Worm (Caenorhabditis elegans): Measurements from ENCODE around the gene K04C1.2.

K04C1.2 gene

ce11 chrX:14255031-14255430 is 16.5 kb downstream of the K04C1.2 start, which contains the start of gene E02H4.5:
TSS of gene E02H4.5 (minus strand) at chrX:14255131.
- TF ChIP-seq pqm-1 (tag; optimal IDR thresholded peaks at IDR 0.05) (no peak), unc-39 (tag; optimal IDR thresholded peaks at IDR 0.05) (no peak), unc-62 (GFP tag; optimal IDR thresholded peaks at IDR 0.05) (no peak), ZK546.5 (tag; optimal IDR thresholded peaks at IDR 0.05) (no peak), fkh-2 (tag; optimal IDR thresholded peaks at IDR 0.05) (no peak), eor-1 (tag; optimal IDR thresholded peaks at IDR 0.05) (no peak), lsy-12 (tag; optimal IDR thresholded peaks at IDR 0.05) (no peak), ceh-9 (tag; optimal IDR thresholded peaks at IDR 0.05) (no peak), ceh-82 (tag; optimal IDR thresholded peaks at IDR 0.05) (no peak), nfya-1 (tag; optimal IDR thresholded peaks at IDR 0.05; ENCODE audit: insufficient read depth) (no peak), egl-5 (tag; optimal IDR thresholded peaks at IDR 0.05) (no peak), zag-1 (tag; optimal IDR thresholded peaks at IDR 0.05) (no peak), nhr-25 (tag; optimal IDR thresholded peaks at IDR 0.05) (no peak), ztf-4 (tag; optimal IDR thresholded peaks at IDR 0.05) (no peak), nhr-43 (tag; optimal IDR thresholded peaks at IDR 0.05; ENCODE audit: poor library complexity, severe bottlenecking) (no peak), nhr-11 (tag; optimal IDR thresholded peaks at IDR 0.05) (no peak), jun-1 (tag; optimal IDR thresholded peaks at IDR 0.05) (no peak), nhr-237 (tag; optimal IDR thresholded peaks at IDR 0.05) (no peak), mdl-1 (tag; optimal IDR thresholded peaks at IDR 0.05) (no peak), pha-4 (tag; optimal IDR thresholded peaks at IDR 0.05) (no peak)

- TF ChIP-seq elt-2 (tag; optimal IDR thresholded peaks at IDR 0.05) (peak; percentile 36), pqm-1 (tag; optimal IDR thresholded peaks at IDR 0.05) (peak; percentile 12), lin-39 (tag; optimal IDR thresholded peaks at IDR 0.05) (no peak)
These were observed 17.5 kb downstream of the K04C1.2 start, which contains the start of gene E02H4.7 for ce11 chrX:14255973-14256372. TSS of gene E02H4.7 (plus strand) at chrX:14256273.

- TF ChIP-seq ZK546.5 (tag; optimal IDR thresholded peaks at IDR 0.05) (no peak), skn-1 (tag; optimal IDR thresholded peaks at IDR 0.05) (no peak), ceh-82 (tag; optimal IDR thresholded peaks at IDR 0.05) (no peak), nhr-25 (tag; optimal IDR thresholded peaks at IDR 0.05) (no peak), nfya-1 (tag; optimal IDR thresholded peaks at IDR 0.05; ENCODE audit: insufficient read depth) (no peak)
These were observed 19.2 kb downstream of the K04C1.2 start, which contains the start of gene E02H4.4 for ce11 chrX:14257661-14258060. TSS of gene E02H4.4 (plus strand) at chrX:14257961.

ce11 chrX:14263473-14263872 is 25.0 kb downstream of the K04C1.2 start, which contains the start of gene E02H4.8:
TSS of gene E02H4.8 (minus strand) at chrX:14263573.
- TF ChIP-seq nhr-237 (tag; optimal IDR thresholded peaks at IDR 0.05) (no peak), nhr-67 (tag; optimal IDR thresholded peaks at IDR 0.05) (no peak), nfya-1 (tag; optimal IDR thresholded peaks at IDR 0.05; ENCODE audit: insufficient read depth) (no peak)

ce11 chrX:14267170-14267569 is 28.7 kb downstream of the K04C1.2 start:
- TF ChIP-seq elt-1 (tag; optimal IDR thresholded peaks at IDR 0.05): peak; percentile 65
- no peak for TF ChIP-seq mml-1 (tag; optimal IDR thresholded peaks at IDR 0.05)

- TF ChIP-seq lin-15B (tag; optimal IDR thresholded peaks at IDR 0.05) (no peak), elt-2 (tag; optimal IDR thresholded peaks at IDR 0.05) (no peak), jun-1 (tag; optimal IDR thresholded peaks at IDR 0.05) (no peak), nhr-28 (tag; optimal IDR thresholded peaks at IDR 0.05) (no peak), nfya-1 (tag; optimal IDR thresholded peaks at IDR 0.05; ENCODE audit: insufficient read depth) (no peak), fkh-2 (tag; optimal IDR thresholded peaks at IDR 0.05) (no peak), sea-2 (GFP tag; optimal IDR thresholded peaks at IDR 0.05) (no peak), ceh-28 (tag; optimal IDR thresholded peaks at IDR 0.05) (no peak)
These were observed 29.3 kb downstream of the K04C1.2 start, which contains the start of gene del-1 for ce11 chrX:14267781-14268180. TSS of gene del-1 (plus strand) at chrX:14268081.

ce11 chrX:14281526-14281925 is 43.0 kb downstream of the K04C1.2 start, which contains the start of gene E02H4.2:
TSS of gene E02H4.2 (minus strand) at chrX:14281626.
- TF ChIP-seq nhr-76 (tag; optimal IDR thresholded peaks at IDR 0.05): no peak
- TF ChIP-seq ztf-4 (tag; optimal IDR thresholded peaks at IDR 0.05): no peak
- TF ChIP-seq ama-1 (optimal IDR thresholded peaks at IDR 0.05): no peak
- TF ChIP-seq egl-5 (tag; optimal IDR thresholded peaks at IDR 0.05): no peak
- TF ChIP-seq lin-15B (tag; optimal IDR thresholded peaks at IDR 0.05): no peak
- no peak for TF ChIP-seq fkh-2 (tag; optimal IDR thresholded peaks at IDR 0.05)
- no peak for TF ChIP-seq nhr-28 (tag; optimal IDR thresholded peaks at IDR 0.05)

All from whole organism, L3 larva.